Worm (Caenorhabditis elegans): ENCODE measurements around the gene sams-3.

- TF ChIP-seq ama-1 (optimal IDR thresholded peaks at IDR 0.05) (no peak), ama-1 (GFP tag; optimal IDR thresholded peaks at IDR 0.05) (no peak), pha-4 (tag; optimal IDR thresholded peaks at IDR 0.05) (no peak), madf-3 (GFP tag; IDR thresholded peaks at IDR 0.05) (no peak), chd-7 (tag; optimal IDR thresholded peaks at IDR 0.05) (no peak), rcor-1 (GFP tag; IDR thresholded peaks at IDR 0.05) (no peak), Y67H2A.10 (GFP tag; conservative IDR thresholded peaks at IDR 0.05) (no peak), hmg-1.2 (GFP tag; IDR thresholded peaks at IDR 0.05) (no peak), F22D6.2 (tag; optimal IDR thresholded peaks at IDR 0.05) (no peak), efl-1 (GFP tag; optimal IDR thresholded peaks at IDR 0.05) (no peak), him-1 (tag; optimal IDR thresholded peaks at IDR 0.05) (no peak), nhr-179 (tag; optimal IDR thresholded peaks at IDR 0.05) (no peak), cebp-1 (GFP tag; IDR thresholded peaks at IDR 0.05) (no peak), cebp-1 (tag; optimal IDR thresholded peaks at IDR 0.05) (no peak)
Observed at ce11 chrIV:5873825-5874224, 25.4 kb downstream of the sams-3 start, which contains the start of gene srv-19.

Data from whole organism, young adult.